Worm (Caenorhabditis elegans): ENCODE results near the gene R06F6.8.

Gene R06F6.8

ce11 chrII:10861305-10861704 lies 41.5 kb upstream of the R06F6.8 start:
- TF ChIP-seq nfya-2 (GFP tag; IDR thresholded peaks at IDR 0.05) = no peak
- TF ChIP-seq unc-130 (GFP tag; optimal IDR thresholded peaks at IDR 0.05) = no peak
- TF ChIP-seq nfyb-1 (GFP tag; IDR thresholded peaks at IDR 0.05) = peak; percentile 80

ce11 chrII:10860840-10861239 lies 41.1 kb upstream of the R06F6.8 start, which contains the start of gene M106.3:
M106.3 (minus strand) TSS chrII:10860909.
- TF ChIP-seq lsl-1 (GFP tag; optimal IDR thresholded peaks at IDR 0.05) (no peak), dox-1 (GFP tag; IDR thresholded peaks at IDR 0.05) (peak; percentile 61; the same call in 1 of the 2 replicates), cebp-1 (GFP tag; IDR thresholded peaks at IDR 0.05) (no peak), cebp-1 (tag; optimal IDR thresholded peaks at IDR 0.05) (peak; percentile 41), nhr-80 (tag; optimal IDR thresholded peaks at IDR 0.05) (peak; percentile 94), Y56A3A.18 (GFP tag; IDR thresholded peaks at IDR 0.05) (no peak), atf-7 (tag; optimal IDR thresholded peaks at IDR 0.05) (peak; percentile 11), attf-5 (GFP tag; optimal IDR thresholded peaks at IDR 0.05) (peak; percentile 7)

- TF ChIP-seq somi-1 (GFP tag; optimal IDR thresholded peaks at IDR 0.05) (no peak), tbp1 (GFP tag; optimal IDR thresholded peaks at IDR 0.05) (no peak), ztf-26 (tag; optimal IDR thresholded peaks at IDR 0.05) (no peak), nfyb-1 (GFP tag; IDR thresholded peaks at IDR 0.05) (0 out of 2 replicates have a peak, but pooled peaks have one; percentile 13), ekl-4 (GFP tag; IDR thresholded peaks at IDR 0.05) (0 out of 2 replicates have a peak, but pooled peaks have one; percentile 26), nhr-80 (tag; optimal IDR thresholded peaks at IDR 0.05) (peak; percentile 70), ceh-58 (GFP tag; IDR thresholded peaks at IDR 0.05) (no peak), die-1 (tag; optimal IDR thresholded peaks at IDR 0.05) (no peak), snpc-4 (GFP tag; optimal IDR thresholded peaks at IDR 0.05) (no peak), snpc-4 (tag; optimal IDR thresholded peaks at IDR 0.05) (no peak), dox-1 (GFP tag; IDR thresholded peaks at IDR 0.05) (peak; percentile 37; the same call in 1 of the 2 replicates)
Measured at ce11 chrII:10859359-10859758, 39.6 kb upstream of the R06F6.8 start.

- TF ChIP-seq pha-4 (tag; optimal IDR thresholded peaks at IDR 0.05) = no peak
- no peak for TF ChIP-seq ztf-25 (GFP tag; IDR thresholded peaks at IDR 0.05)
- TF ChIP-seq Y53G8AR.9 (GFP tag; conservative IDR thresholded peaks at IDR 0.05) = no peak
- TF ChIP-seq lir-1 (GFP tag; conservative IDR thresholded peaks at IDR 0.05) = no peak
- TF ChIP-seq snpc-1.3 (tag; optimal IDR thresholded peaks at IDR 0.05; ENCODE audit: insufficient read depth) = no peak
- no peak for TF ChIP-seq B0035.1 (tag; optimal IDR thresholded peaks at IDR 0.05)
- no peak for TF ChIP-seq F23B12.7 (tag; optimal IDR thresholded peaks at IDR 0.05; ENCODE audit: insufficient read depth)
- TF ChIP-seq madf-3 (GFP tag; IDR thresholded peaks at IDR 0.05) = no peak
- TF ChIP-seq nfya-2 (GFP tag; IDR thresholded peaks at IDR 0.05) = no peak
Measured at ce11 chrII:10857077-10857476, 37.3 kb upstream of the R06F6.8 start, which contains the start of gene M106.7. M106.7 (minus strand) TSS chrII:10857177.

ce11 chrII:10852880-10853279 lies 33.1 kb upstream of the R06F6.8 start:
- TF ChIP-seq aptf-3 (GFP tag; IDR thresholded peaks at IDR 0.05) (no peak), Y53F4B.3 (GFP tag; IDR thresholded peaks at IDR 0.05) (no peak), sea-2 (GFP tag; IDR thresholded peaks at IDR 0.05) (no peak), ceh-100 (GFP tag; IDR thresholded peaks at IDR 0.05) (no peak), ztf-22 (GFP tag; optimal IDR thresholded peaks at IDR 0.05) (no peak), fkh-3 (tag; optimal IDR thresholded peaks at IDR 0.05) (no peak), unc-130 (GFP tag; optimal IDR thresholded peaks at IDR 0.05) (no peak), F37B4.10 (GFP tag; IDR thresholded peaks at IDR 0.05) (no peak), Y95B8A.8 (GFP tag; IDR thresholded peaks at IDR 0.05) (no peak), ceh-79 (tag; optimal IDR thresholded peaks at IDR 0.05) (no peak), F39B2.1 (GFP tag; IDR thresholded peaks at IDR 0.05) (no peak), T07F8.4 (tag; optimal IDR thresholded peaks at IDR 0.05) (no peak), C17E4.6 (GFP tag; IDR thresholded peaks at IDR 0.05) (no peak), nhr-120 (GFP tag; IDR thresholded peaks at IDR 0.05) (no peak), B0019.2 (GFP tag; conservative IDR thresholded peaks at IDR 0.05) (no peak), ccch-3 (GFP tag; optimal IDR thresholded peaks at IDR 0.05) (no peak), mes-4 (tag; optimal IDR thresholded peaks at IDR 0.05) (no peak), gei-17 (GFP tag; optimal IDR thresholded peaks at IDR 0.05) (no peak)

Measured in whole organism, young adult.